Worm (Caenorhabditis elegans): ENCODE results near the gene str-131.

- TF ChIP-seq lsy-2 (tag; optimal IDR thresholded peaks at IDR 0.05) (no peak), snpc-4 (tag; optimal IDR thresholded peaks at IDR 0.05) (no peak), zag-1 (tag; optimal IDR thresholded peaks at IDR 0.05) (no peak), elt-3 (tag; optimal IDR thresholded peaks at IDR 0.05) (no peak), skn-1 (tag; optimal IDR thresholded peaks at IDR 0.05) (no peak), C34F6.9 (tag; optimal IDR thresholded peaks at IDR 0.05) (no peak), unc-62 (GFP tag; optimal IDR thresholded peaks at IDR 0.05) (no peak), ama-1 (optimal IDR thresholded peaks at IDR 0.05) (no peak), mab-5 (tag; optimal IDR thresholded peaks at IDR 0.05) (no peak), peb-1 (tag; optimal IDR thresholded peaks at IDR 0.05) (no peak), lin-39 (tag; optimal IDR thresholded peaks at IDR 0.05) (no peak)
These were observed 27.2 kb upstream of the str-131 start, which contains the start of gene myo-5 for ce11 chrV:8108670-8109069.

Data from whole organism, L2 larva.